Worm (Caenorhabditis elegans): ENCODE data around the gene R13H4.6.

R13H4.6 gene

DNA sequence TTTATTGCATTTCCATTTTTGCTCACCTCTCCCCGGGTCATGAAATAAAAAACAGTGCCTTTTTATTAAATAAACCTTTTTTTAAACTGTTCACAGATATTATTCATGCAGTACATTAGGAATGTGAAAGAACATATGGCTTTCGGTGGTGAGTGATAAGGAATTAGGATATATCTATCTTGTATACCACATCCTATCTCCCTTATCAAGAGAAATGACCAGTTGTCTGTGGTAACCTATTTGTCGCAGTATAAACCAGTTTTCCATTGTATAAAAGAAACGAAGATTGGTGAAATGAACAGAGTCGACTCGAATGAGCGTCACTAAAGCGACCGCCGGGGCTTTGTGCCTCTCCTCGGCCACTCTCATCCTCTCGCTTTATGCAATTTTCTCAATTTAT, 33.6 kb upstream of the R13H4.6 start, which contains the start of gene col-158:
TSS of gene col-158 (plus strand) at position 301 of the 400 bp plus-strand sequence.
- TF ChIP-seq hlh-13 (GFP tag; optimal IDR thresholded peaks at IDR 0.05) = no peak
- no peak for TF ChIP-seq sdc-2 (tag; optimal IDR thresholded peaks at IDR 0.05)
- no peak for TF ChIP-seq ama-1 (optimal IDR thresholded peaks at IDR 0.05)
- no peak for TF ChIP-seq ceh-19 (GFP tag; optimal IDR thresholded peaks at IDR 0.05)
- no peak for TF ChIP-seq fax-1 (tag; optimal IDR thresholded peaks at IDR 0.05)
- no peak for TF ChIP-seq pros-1 (tag; optimal IDR thresholded peaks at IDR 0.05)

DNA sequence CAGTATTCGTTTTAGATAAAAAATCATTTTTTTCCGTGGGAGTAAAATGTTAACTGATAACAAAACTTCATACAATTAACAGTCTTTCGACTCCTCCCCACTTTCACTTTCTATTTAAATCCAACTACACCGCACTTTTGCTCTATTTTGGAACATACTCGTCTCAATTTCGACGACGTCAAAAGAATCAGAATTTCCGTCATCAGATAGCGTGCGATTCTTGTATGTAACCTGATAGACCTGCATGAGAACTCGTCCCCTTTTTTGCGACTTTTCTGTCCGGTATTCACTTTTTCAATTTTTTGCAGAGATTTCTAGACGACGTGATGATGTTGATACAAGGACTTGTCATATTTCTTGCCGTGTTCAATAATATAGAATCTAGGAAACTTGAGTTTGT, 29.6 kb upstream of the R13H4.6 start, which contains the start of gene pho-8:
TSS of gene pho-8 (plus strand) at position 301 of the 400 bp plus-strand sequence.
- TF ChIP-seq ztf-16 (tag; optimal IDR thresholded peaks at IDR 0.05) = no peak
- TF ChIP-seq che-1 (tag; optimal IDR thresholded peaks at IDR 0.05) = no peak
- TF ChIP-seq C08G9.2 (tag; optimal IDR thresholded peaks at IDR 0.05) = no peak
- TF ChIP-seq pax-1 (tag; optimal IDR thresholded peaks at IDR 0.05) = no peak
- no peak for TF ChIP-seq hlh-6 (tag; optimal IDR thresholded peaks at IDR 0.05)
- no peak for TF ChIP-seq syd-9 (tag; optimal IDR thresholded peaks at IDR 0.05)
- TF ChIP-seq pros-1 (tag; optimal IDR thresholded peaks at IDR 0.05) = no peak
- TF ChIP-seq madf-2 (tag; optimal IDR thresholded peaks at IDR 0.05) = no peak
- no peak for TF ChIP-seq unc-86 (tag; optimal IDR thresholded peaks at IDR 0.05)
- TF ChIP-seq ceh-14 (tag; optimal IDR thresholded peaks at IDR 0.05) = no peak

DNA sequence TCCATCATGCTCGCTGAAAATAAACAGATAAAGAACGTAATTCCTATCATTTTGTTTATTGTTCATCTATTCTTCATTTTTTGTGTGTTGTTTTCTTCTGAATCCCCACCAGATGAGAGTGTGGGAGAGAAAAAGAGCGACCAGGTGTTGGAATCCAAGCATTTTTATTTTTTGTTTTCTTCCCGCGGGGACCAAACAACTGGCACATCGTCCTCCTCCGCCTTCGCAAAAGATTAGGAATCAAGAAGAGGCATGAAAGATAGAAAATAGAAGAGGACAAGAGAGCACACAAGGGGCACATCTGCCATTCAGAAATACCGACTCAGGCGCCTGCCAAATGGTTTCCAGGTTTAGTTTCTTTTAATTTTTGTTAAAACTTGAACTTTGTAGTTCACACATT, 26.8 kb upstream of the R13H4.6 start, which contains the start of gene R13H4.2:
TSS of gene R13H4.2 (plus strand) at position 319 of the 400 bp plus-strand sequence.
- TF ChIP-seq mec-3 (tag; optimal IDR thresholded peaks at IDR 0.05; ENCODE audit: borderline replicate concordance) (no peak), ceh-18 (tag; optimal IDR thresholded peaks at IDR 0.05) (peak; percentile 55)

DNA sequence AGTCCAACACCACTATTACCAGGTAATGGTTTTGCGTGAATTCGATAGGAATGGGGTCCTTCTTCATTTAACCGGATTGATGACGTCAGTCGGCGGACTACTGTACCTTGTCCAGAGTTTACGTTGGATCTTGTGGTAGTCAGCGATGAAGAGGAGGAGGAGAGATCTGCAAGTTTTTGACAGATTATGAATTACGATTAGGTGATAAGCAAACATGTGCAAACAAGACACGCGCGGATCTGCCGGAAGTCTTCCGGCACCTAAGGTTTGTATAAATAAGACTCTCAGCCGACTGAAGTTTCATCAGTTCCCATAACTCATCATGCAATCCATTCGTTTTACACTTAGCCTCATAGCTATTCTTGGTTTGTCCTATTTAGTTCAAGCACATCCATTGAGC, 23.7 kb upstream of the R13H4.6 start, which contains the start of gene idpb-5:
TSS of gene idpb-5 (plus strand) at position 301 of the 400 bp plus-strand sequence.
- TF ChIP-seq unc-86 (tag; optimal IDR thresholded peaks at IDR 0.05) (no peak), rnt-1 (tag; optimal IDR thresholded peaks at IDR 0.05) (no peak), sox-4 (tag; optimal IDR thresholded peaks at IDR 0.05) (no peak), ceh-30 (tag; optimal IDR thresholded peaks at IDR 0.05) (no peak), lim-6 (tag; optimal IDR thresholded peaks at IDR 0.05) (no peak), ceh-19 (GFP tag; optimal IDR thresholded peaks at IDR 0.05) (no peak), odd-2 (tag; optimal IDR thresholded peaks at IDR 0.05) (no peak), dve-1 (tag; optimal IDR thresholded peaks at IDR 0.05) (no peak), zip-5 (tag; optimal IDR thresholded peaks at IDR 0.05) (no peak), nhr-11 (tag; optimal IDR thresholded peaks at IDR 0.05) (no peak), sdc-2 (tag; optimal IDR thresholded peaks at IDR 0.05) (no peak), C08G9.2 (tag; optimal IDR thresholded peaks at IDR 0.05) (no peak), hlh-30 (tag; optimal IDR thresholded peaks at IDR 0.05; ENCODE audit: insufficient read depth) (no peak), sox-2 (GFP tag; IDR thresholded peaks at IDR 0.05) (no peak), nfya-1 (tag; optimal IDR thresholded peaks at IDR 0.05) (no peak), dmd-4 (tag; optimal IDR thresholded peaks at IDR 0.05; ENCODE audit: borderline replicate concordance) (no peak), hlh-15 (tag; optimal IDR thresholded peaks at IDR 0.05) (no peak)

DNA sequence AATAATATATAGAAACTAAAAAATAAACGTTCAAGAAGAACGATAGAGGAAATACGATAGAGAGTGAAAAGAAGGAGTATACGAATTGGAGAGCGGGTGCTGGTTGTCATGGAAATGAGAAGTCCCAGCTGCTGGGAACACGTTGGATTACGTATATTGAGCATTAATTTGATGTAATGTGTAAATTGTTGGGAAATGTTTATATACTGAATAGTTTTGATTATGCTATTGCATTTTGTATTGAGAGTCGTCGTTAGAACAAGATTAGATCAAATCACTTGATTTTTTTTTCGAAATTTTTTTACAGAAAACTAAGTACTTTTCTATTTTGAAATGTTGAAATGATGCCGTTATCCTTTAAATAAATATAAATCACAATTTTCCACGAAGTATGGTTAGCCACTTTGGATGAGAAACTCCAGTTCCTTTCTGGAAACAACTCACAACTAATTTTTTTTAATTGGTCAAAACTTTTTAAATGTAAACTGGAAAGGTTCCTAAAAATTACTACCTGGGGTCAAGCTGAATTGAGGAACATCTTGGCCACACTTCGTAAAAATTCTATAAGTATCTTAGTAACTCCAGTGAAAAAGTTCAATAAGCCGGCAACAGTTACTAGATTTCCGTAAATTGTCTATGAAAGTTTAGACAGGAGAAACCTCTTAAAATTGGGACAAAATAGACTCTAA, 19.1 kb upstream of the R13H4.6 start, which contains the start of gene nphp-4:
TSS of gene nphp-4 (minus strand) at position 51 of the 689 bp plus-strand sequence.
- no peak for TF ChIP-seq npax-4 (tag; optimal IDR thresholded peaks at IDR 0.05)
- no peak for TF ChIP-seq K09A11.1 (tag; optimal IDR thresholded peaks at IDR 0.05; ENCODE audit: insufficient read depth)
- TF ChIP-seq nhr-232 (tag; optimal IDR thresholded peaks at IDR 0.05) = no peak
- no peak for TF ChIP-seq pag-3 (tag; optimal IDR thresholded peaks at IDR 0.05; ENCODE audit: borderline replicate concordance)
- no peak for TF ChIP-seq lim-6 (tag; optimal IDR thresholded peaks at IDR 0.05)
- TF ChIP-seq syd-9 (tag; optimal IDR thresholded peaks at IDR 0.05) = no peak
- TF ChIP-seq ceh-18 (tag; optimal IDR thresholded peaks at IDR 0.05) = no peak
- TF ChIP-seq unc-42 (tag; optimal IDR thresholded peaks at IDR 0.05) = no peak
- TF ChIP-seq tbx-2 (tag; optimal IDR thresholded peaks at IDR 0.05) = no peak
- TF ChIP-seq nhr-11 (tag; optimal IDR thresholded peaks at IDR 0.05) = no peak
- TF ChIP-seq ceh-30 (tag; optimal IDR thresholded peaks at IDR 0.05) = no peak
- no peak for TF ChIP-seq elt-2 (tag; optimal IDR thresholded peaks at IDR 0.05)
- no peak for TF ChIP-seq pat-9 (tag; optimal IDR thresholded peaks at IDR 0.05)

Data from whole organism, late embryonic.